Fruit fly (Drosophila melanogaster): ENCODE results near the gene CG8086.

The CG8086 gene

DNA sequence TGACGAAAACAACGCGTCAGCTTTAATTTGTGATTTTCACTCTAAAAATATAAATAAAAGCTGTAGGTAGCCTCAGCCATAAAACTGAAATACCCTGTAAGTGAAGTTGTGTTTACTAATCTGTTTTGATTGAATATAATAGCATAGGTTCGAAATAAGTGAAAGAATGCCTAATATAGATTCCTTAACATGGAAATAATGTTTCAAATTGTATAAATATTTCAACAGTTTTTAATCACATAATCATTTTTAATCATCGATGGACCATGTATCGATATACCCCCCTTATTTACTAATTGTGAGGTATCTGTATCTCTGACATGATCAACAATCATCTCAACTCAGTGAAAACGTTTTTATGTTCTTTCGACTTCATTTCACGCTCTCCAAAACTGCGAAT lies 1.9 kb downstream of the CG8086 start (continued):
- TF ChIP-seq lilli (GFP tag; optimal IDR thresholded peaks at IDR 0.05) = no peak
- TF ChIP-seq zfh1 (GFP tag; IDR thresholded peaks at IDR 0.05) = peak; percentile 33; the same call in 1 of the 3 replicates
- TF ChIP-seq CG11696 (GFP tag; IDR thresholded peaks at IDR 0.05) = peak; percentile 32; the same call in 1 of the 2 replicates
- peak; percentile 21; the same call in 1 of the 2 replicates for TF ChIP-seq Rx (GFP tag; IDR thresholded peaks at IDR 0.05)
- TF ChIP-seq Awh (GFP tag; IDR thresholded peaks at IDR 0.05) = peak; percentile 57; the same call in 1 of the 2 replicates
- TF ChIP-seq Med (GFP tag) = peak; percentile 44
- TF ChIP-seq Taf1 (GFP tag; IDR thresholded peaks at IDR 0.05) = peak; percentile 12; the same call in 1 of the 2 replicates
- no peak for TF ChIP-seq B-H2 (GFP tag; optimal IDR thresholded peaks at IDR 0.05)
- TF ChIP-seq CG2202 (tag; optimal IDR thresholded peaks at IDR 0.05) = no peak
- TF ChIP-seq prd (optimal IDR thresholded peaks at IDR 0.05) = no peak
- peak; percentile 27; the same call in 1 of the 3 replicates for TF ChIP-seq prd (GFP tag; IDR thresholded peaks at IDR 0.05)
- TF ChIP-seq CG12659 (GFP tag; optimal IDR thresholded peaks at IDR 0.05) = peak; percentile 14
- peak; percentile 30; the same call in 1 of the 2 replicates for TF ChIP-seq Xrp1 (GFP tag; IDR thresholded peaks at IDR 0.05)
- TF ChIP-seq CG32772 (GFP tag; IDR thresholded peaks at IDR 0.05) = 0 out of 2 replicates have a peak, but pooled peaks have one; percentile 43
- peak; percentile 41; the same call in 1 of the 2 replicates for TF ChIP-seq Rfx (GFP tag; IDR thresholded peaks at IDR 0.05)
- TF ChIP-seq lab (GFP tag; optimal IDR thresholded peaks at IDR 0.05) = peak; percentile 48
- no peak for TF ChIP-seq rib (GFP tag; IDR thresholded peaks at IDR 0.05)
- TF ChIP-seq CG13424 (tag; optimal IDR thresholded peaks at IDR 0.05) = no peak
- TF ChIP-seq dati (GFP tag; IDR thresholded peaks at IDR 0.05) = no peak
- no peak for TF ChIP-seq CG12942 (GFP tag; optimal IDR thresholded peaks at IDR 0.05)
- TF ChIP-seq jing (GFP tag; optimal IDR thresholded peaks at IDR 0.05) = no peak
- TF ChIP-seq slbo (GFP tag; IDR thresholded peaks at IDR 0.05) = peak; percentile 63
- no peak for TF ChIP-seq Hmx (GFP tag; optimal IDR thresholded peaks at IDR 0.05)
- 0 out of 2 replicates have a peak, but pooled peaks have one; percentile 12 for TF ChIP-seq stc (GFP tag; IDR thresholded peaks at IDR 0.05)
- no peak for TF ChIP-seq CG10274 (GFP tag; optimal IDR thresholded peaks at IDR 0.05)
- TF ChIP-seq Fer2 (tag; optimal IDR thresholded peaks at IDR 0.05) = no peak
- TF ChIP-seq row (GFP tag; IDR thresholded peaks at IDR 0.05) = peak; percentile 63; the same call in 2 of the 3 replicates
- no peak for TF ChIP-seq wek (GFP tag; optimal IDR thresholded peaks at IDR 0.05)
- peak; percentile 51; the same call in 1 of the 2 replicates for TF ChIP-seq lmd (GFP tag; IDR thresholded peaks at IDR 0.05)
- no peak for TF ChIP-seq lov (optimal IDR thresholded peaks at IDR 0.05)
- no peak for TF ChIP-seq lov (GFP tag; IDR thresholded peaks at IDR 0.05)
- TF ChIP-seq CG16779 (GFP tag; IDR thresholded peaks at IDR 0.05) = no peak
- no peak for TF ChIP-seq CG7963 (GFP tag; IDR thresholded peaks at IDR 0.05; ENCODE audit: partially characterized antibody)
- TF ChIP-seq sens-2 (GFP tag; IDR thresholded peaks at IDR 0.05) = no peak
- TF ChIP-seq nerfin-2 (GFP tag; IDR thresholded peaks at IDR 0.05; ENCODE audit: partially characterized antibody) = no peak
- TF ChIP-seq pan (optimal IDR thresholded peaks at IDR 0.05) = no peak
- TF ChIP-seq pan (GFP tag; optimal IDR thresholded peaks at IDR 0.05 in 1 of 2, IDR thresholded peaks at IDR 0.05 in 1 of 2) = peak in 1 of 2 experiments; percentile 41
- TF ChIP-seq CG4404 (GFP tag; IDR thresholded peaks at IDR 0.05) = no peak
- peak; percentile 54 for TF ChIP-seq CG9932 (GFP tag; IDR thresholded peaks at IDR 0.05)
- TF ChIP-seq D19A (tag; optimal IDR thresholded peaks at IDR 0.05) = no peak
- TF ChIP-seq PHDP (tag; optimal IDR thresholded peaks at IDR 0.05) = no peak
- TF ChIP-seq Meics (GFP tag; optimal IDR thresholded peaks at IDR 0.05) = peak; percentile 31
- peak; percentile 48 for TF ChIP-seq Fer3 (tag; optimal IDR thresholded peaks at IDR 0.05)
- no peak for TF ChIP-seq CG4424 (GFP tag; optimal IDR thresholded peaks at IDR 0.05)
- peak; percentile 72 for TF ChIP-seq CG32532 (GFP tag; IDR thresholded peaks at IDR 0.05)
- TF ChIP-seq sisA (GFP tag; IDR thresholded peaks at IDR 0.05) = peak; percentile 20; the same call in 1 of the 2 replicates
- TF ChIP-seq D19B (GFP tag; optimal IDR thresholded peaks at IDR 0.05) = peak; percentile 85
- TF ChIP-seq CG9817 (tag; optimal IDR thresholded peaks at IDR 0.05) = no peak
- no peak for TF ChIP-seq tgo (GFP tag; IDR thresholded peaks at IDR 0.05)
- TF ChIP-seq Oli (tag; optimal IDR thresholded peaks at IDR 0.05) = peak; percentile 18
- TF ChIP-seq E2f1 (GFP tag; IDR thresholded peaks at IDR 0.05) = peak; percentile 48; the same call in 1 of the 2 replicates

All from whole organism, embryonic.